Worm (Caenorhabditis elegans): ENCODE measurements around the gene sel-10.

sel-10 gene

DNA sequence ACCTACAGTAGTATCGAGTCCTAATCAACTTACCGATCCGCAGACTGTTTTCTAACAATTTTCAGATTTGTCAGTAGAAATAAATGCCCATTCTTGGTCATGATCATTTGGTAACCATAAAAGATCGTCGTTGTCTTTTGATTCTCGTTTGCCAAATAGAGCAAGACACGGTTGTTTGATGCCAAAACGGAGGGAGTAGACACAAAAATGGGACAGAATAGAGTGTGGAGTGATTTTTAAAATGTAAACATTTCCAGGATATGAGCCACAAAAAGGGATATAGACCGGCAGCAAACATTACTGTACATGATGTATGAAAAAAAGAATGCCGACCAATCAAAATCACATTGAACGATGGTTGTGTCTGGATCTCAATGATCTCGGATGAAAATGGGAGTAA is 2.3 kb upstream of the sel-10 start, which contains the start of gene F55B12.2:
Gene F55B12.2 (minus strand): TSS at position 101 of the 400 bp plus-strand sequence.
- peak; percentile 9 for TF ChIP-seq aha-1 (tag)
- TF ChIP-seq nhr-111 (GFP tag; optimal IDR thresholded peaks at IDR 0.05): no peak

DNA sequence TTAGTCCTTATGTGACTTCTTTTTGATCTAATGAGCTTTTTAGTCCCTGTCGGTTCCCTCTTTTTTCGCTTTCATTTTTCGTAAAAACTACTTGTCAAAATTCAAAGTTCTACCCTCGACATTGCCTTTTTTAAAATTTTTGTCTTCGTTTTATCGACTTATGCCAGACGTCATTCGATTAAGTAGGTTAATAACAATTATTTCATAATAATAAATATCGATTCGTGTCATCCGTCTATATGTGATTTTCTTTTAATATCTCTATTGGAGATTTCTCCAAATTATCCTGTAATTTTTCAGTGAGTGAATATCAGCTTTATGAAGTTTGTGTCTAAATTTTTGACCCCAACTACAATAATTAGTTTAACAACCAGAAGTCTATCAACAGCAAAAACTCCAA is 3.6 kb downstream of the sel-10 start, which contains the start of gene hpo-31:
Gene hpo-31 (plus strand): TSS at position 301 of the 400 bp plus-strand sequence.
- TF ChIP-seq aha-1 (tag) (peak; percentile 72), madf-5 (GFP tag; IDR thresholded peaks at IDR 0.05) (no peak)

DNA sequence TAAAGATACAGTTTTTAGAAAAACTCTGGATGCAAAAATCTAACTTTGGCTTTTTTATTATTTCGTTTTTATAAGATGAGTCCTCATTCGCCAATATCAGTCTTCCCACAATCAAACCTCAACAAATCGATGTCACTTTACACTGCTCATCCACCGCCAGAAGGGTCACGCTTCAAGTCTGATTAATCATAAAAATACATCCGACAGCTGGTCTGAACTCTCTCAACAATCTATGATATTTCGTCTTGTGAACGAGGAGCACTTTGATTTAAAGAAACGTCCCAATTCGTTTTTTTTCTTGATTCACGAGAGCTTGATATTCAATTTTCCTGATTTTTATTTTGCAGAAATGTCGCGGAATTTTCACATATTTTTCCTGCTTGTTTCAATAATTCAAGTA is 8.8 kb downstream of the sel-10 start, which contains the start of gene nrf-5:
Gene nrf-5 (plus strand): TSS at position 348 of the 400 bp plus-strand sequence.
- TF ChIP-seq pha-4 (GFP tag; IDR thresholded peaks at IDR 0.05) (no peak), pha-4 (tag; optimal IDR thresholded peaks at IDR 0.05) (no peak), unc-62 (GFP tag; optimal IDR thresholded peaks at IDR 0.05 in 1 of 2) (peak in 1 of 2 experiments; percentile 75), unc-62 (tag; optimal IDR thresholded peaks at IDR 0.05) (no peak), aha-1 (tag) (peak; percentile 2)

DNA sequence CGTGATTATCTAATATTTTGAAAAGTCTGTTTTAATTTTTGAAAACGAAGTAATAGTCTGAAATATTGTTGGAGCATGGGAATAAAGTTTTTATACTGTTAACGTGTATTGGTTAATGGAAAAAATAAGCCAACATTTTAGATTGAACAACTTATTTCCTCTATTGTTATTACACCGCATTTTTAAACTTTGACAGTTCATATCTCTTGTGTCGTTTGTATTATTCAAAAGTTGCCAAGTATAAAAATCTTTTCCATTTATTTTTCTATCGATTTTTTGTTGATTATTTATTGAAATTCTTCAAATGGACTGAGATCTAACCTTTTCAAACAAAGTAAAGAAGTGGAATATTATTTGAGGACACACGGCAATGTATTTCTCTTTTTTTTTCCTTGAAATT is 11.7 kb downstream of the sel-10 start, which contains the start of gene str-165:
Gene str-165 (plus strand): TSS at position 301 of the 400 bp plus-strand sequence.
- TF ChIP-seq ceh-62 (tag; optimal IDR thresholded peaks at IDR 0.05) (no peak), unc-62 (GFP tag; optimal IDR thresholded peaks at IDR 0.05 in 1 of 2) (peak in 1 of 2 experiments; percentile 61), unc-62 (tag; optimal IDR thresholded peaks at IDR 0.05) (no peak), daf-19 (GFP tag; conservative IDR thresholded peaks at IDR 0.05) (no peak)

DNA sequence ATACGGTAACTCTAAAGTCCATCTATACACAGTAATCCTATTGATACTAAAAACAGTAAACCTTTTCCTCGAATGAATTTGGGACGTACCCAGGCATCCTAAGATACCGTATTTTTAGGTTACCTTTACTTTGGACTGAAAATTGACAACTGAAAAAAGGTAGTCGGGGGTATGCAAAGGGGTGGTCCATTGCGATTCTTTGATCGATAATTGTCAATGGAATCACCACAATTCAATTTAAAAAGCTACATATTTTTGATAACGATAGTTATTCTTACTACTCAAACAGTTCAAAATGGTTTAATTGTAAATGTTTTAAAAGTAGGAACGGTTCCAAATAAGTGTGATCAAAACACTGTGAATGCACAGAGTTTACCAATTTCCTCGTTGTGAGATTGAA is 14.8 kb downstream of the sel-10 start, which contains the start of gene srx-129:
Gene srx-129 (plus strand): TSS at position 301 of the 400 bp plus-strand sequence.
- no peak for TF ChIP-seq ZK546.5 (tag; optimal IDR thresholded peaks at IDR 0.05)
- TF ChIP-seq dmd-6 (GFP tag; IDR thresholded peaks at IDR 0.05): no peak
- TF ChIP-seq zag-1 (tag; optimal IDR thresholded peaks at IDR 0.05): no peak
- no peak for TF ChIP-seq ceh-62 (tag; optimal IDR thresholded peaks at IDR 0.05)
- no peak for TF ChIP-seq mdl-1 (tag; optimal IDR thresholded peaks at IDR 0.05)
- no peak for TF ChIP-seq F26F4.8 (GFP tag; conservative IDR thresholded peaks at IDR 0.05)
- no peak for TF ChIP-seq mdt-29 (GFP tag; IDR thresholded peaks at IDR 0.05)
- TF ChIP-seq saeg-2 (GFP tag; IDR thresholded peaks at IDR 0.05): no peak
- TF ChIP-seq nhr-77 (tag; optimal IDR thresholded peaks at IDR 0.05): no peak
- no peak for TF ChIP-seq lin-1 (GFP tag; IDR thresholded peaks at IDR 0.05)
- no peak for TF ChIP-seq R02D3.7 (tag; optimal IDR thresholded peaks at IDR 0.05)
- TF ChIP-seq D1046.2 (GFP tag; IDR thresholded peaks at IDR 0.05): no peak
- no peak for TF ChIP-seq unc-130 (GFP tag; optimal IDR thresholded peaks at IDR 0.05)
- no peak for TF ChIP-seq unc-62 (GFP tag; optimal IDR thresholded peaks at IDR 0.05 in 1 of 2)
- TF ChIP-seq unc-62 (tag; optimal IDR thresholded peaks at IDR 0.05): no peak
- no peak for TF ChIP-seq zip-11 (GFP tag; IDR thresholded peaks at IDR 0.05)

DNA sequence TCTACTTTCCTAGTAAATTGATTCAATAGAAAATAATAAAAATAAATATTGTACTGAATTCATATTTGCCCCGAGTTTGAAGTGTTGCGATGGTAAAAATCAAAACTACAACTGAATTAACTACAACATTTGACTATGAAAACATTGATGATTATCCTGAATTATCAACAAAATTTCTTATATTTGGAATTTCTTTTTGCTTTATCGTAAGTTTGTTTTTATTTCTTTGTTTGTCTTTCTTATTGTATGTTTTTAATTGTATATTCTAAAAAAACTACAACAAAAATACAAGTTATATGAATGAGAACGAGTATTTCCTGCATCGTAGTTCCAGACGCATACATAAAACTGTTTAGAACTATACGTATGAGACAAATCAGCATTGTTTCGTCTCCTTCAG is 18.0 kb downstream of the sel-10 start, which contains the start of gene srx-128:
Gene srx-128 (plus strand): TSS at position 301 of the 400 bp plus-strand sequence.
- no peak for TF ChIP-seq gei-8 (GFP tag; optimal IDR thresholded peaks at IDR 0.05)
- TF ChIP-seq skn-1 (tag; optimal IDR thresholded peaks at IDR 0.05): no peak
- TF ChIP-seq zfp-2 (tag; optimal IDR thresholded peaks at IDR 0.05): no peak
- no peak for TF ChIP-seq mxl-2 (GFP tag; conservative IDR thresholded peaks at IDR 0.05)
- TF ChIP-seq lin-29 (GFP tag; IDR thresholded peaks at IDR 0.05): no peak
- no peak for TF ChIP-seq dmd-8 (GFP tag; IDR thresholded peaks at IDR 0.05)
- no peak for TF ChIP-seq nhr-48 (tag; optimal IDR thresholded peaks at IDR 0.05)
- TF ChIP-seq dve-1 (tag; optimal IDR thresholded peaks at IDR 0.05; ENCODE audit: insufficient read depth): no peak

DNA sequence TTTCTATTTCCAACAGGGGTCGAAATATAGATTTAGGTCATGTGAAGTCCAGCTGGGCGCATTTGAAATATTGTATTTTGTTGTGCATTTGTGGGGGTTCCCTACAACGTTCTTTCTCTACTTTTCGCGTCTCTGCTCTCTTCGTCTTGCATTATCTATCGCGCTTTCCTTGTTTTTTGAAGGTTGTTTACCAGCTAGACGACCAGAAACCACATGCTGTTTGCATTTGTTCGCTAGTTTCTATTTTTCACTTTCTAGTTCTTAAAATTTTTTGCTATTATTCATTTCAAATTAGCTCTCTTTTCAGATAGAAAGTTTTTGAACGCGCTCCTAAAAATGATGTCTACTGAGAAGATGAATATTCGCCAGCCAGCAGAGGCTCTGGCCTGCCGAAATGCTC is 20.3 kb downstream of the sel-10 start, which contains the start of gene F55B12.10:
Gene F55B12.10 (plus strand): TSS at position 301 of the 400 bp plus-strand sequence.
- peak; percentile 10 for TF ChIP-seq nhr-28 (tag; optimal IDR thresholded peaks at IDR 0.05)
- peak in 1 of 2 experiments; percentile 66 for TF ChIP-seq mdl-1 (tag; optimal IDR thresholded peaks at IDR 0.05)
- TF ChIP-seq ceh-20 (GFP tag; IDR thresholded peaks at IDR 0.05): no peak
- no peak for TF ChIP-seq ZK337.2 (GFP tag; IDR thresholded peaks at IDR 0.05)
- no peak for TF ChIP-seq fkh-10 (GFP tag; optimal IDR thresholded peaks at IDR 0.05)
- TF ChIP-seq unc-130 (GFP tag; optimal IDR thresholded peaks at IDR 0.05): no peak
- TF ChIP-seq ztf-7 (tag; optimal IDR thresholded peaks at IDR 0.05): no peak
- no peak for TF ChIP-seq nhr-10 (tag; optimal IDR thresholded peaks at IDR 0.05)
- TF ChIP-seq unc-62 (GFP tag; optimal IDR thresholded peaks at IDR 0.05 in 1 of 2): peak in 1 of 2 experiments; percentile 35
- TF ChIP-seq unc-62 (tag; optimal IDR thresholded peaks at IDR 0.05): no peak
